Worm (Caenorhabditis elegans) whole organism, L4 larva: Measurements from ENCODE around the gene M176.9.

Experiments
- F26F4.8 ChIP-seq: fragments of 200-800 bp; sonication (Bioruptor generic); conservative IDR thresholded peaks from 2 replicates; pipeline ENCODE4 v1.3.6; 2022; ENCODE audit warnings: missing genetic modification characterization, missing compliant biosample characterization
- F49E8.2 ChIP-seq: sonication (generic microtip); optimal IDR thresholded peaks from 2 replicates; lab custom pipeline; 2016; ENCODE audit warnings: missing compliant biosample characterization, mild to moderate bottlenecking, missing genetic modification characterization, borderline replicate concordance
- R02D3.7 ChIP-seq: fragments of 150-350 bp; sonication (generic microtip); optimal IDR thresholded peaks from 3 replicates; lab custom pipeline; 2014; ENCODE audit warnings: missing biosample characterization, missing genetic modification characterization
- T20F7.1 ChIP-seq: fragments of 200-800 bp; sonication (Bioruptor generic); optimal IDR thresholded peaks from 2 replicates; lab custom pipeline; 2018; ENCODE audit warnings: mild to moderate bottlenecking, missing genetic modification characterization, missing compliant biosample characterization
- Y75B8A.6 ChIP-seq: fragments of 200-800 bp; sonication (Bioruptor generic); IDR thresholded peaks from 2 replicates; pipeline ENCODE4 v1.3.6; 2022; ENCODE audit warnings: missing genetic modification reagents, missing genetic modification characterization, missing compliant biosample characterization
- ZK546.5 ChIP-seq, 2 experiments: sonication (generic microtip); optimal IDR thresholded peaks; 2 replicates each; lab custom pipeline; 2017; ENCODE audit warnings: missing biosample characterization in 2 of 2, missing genetic modification characterization in 2 of 2
- ceh-32 ChIP-seq: sonication (generic microtip); optimal IDR thresholded peaks from 2 replicates; lab custom pipeline; 2016; ENCODE audit warnings: mild to moderate bottlenecking, missing genetic modification characterization, missing compliant biosample characterization; ENCODE audit not compliant: poor library complexity
- ceh-82 ChIP-seq: sonication (generic microtip); optimal IDR thresholded peaks from 2 replicates; lab custom pipeline; 2017; ENCODE audit warnings: missing biosample characterization, missing genetic modification characterization
- ces-1 ChIP-seq: fragments of 150-350 bp; sonication (generic microtip); optimal IDR thresholded peaks from 4 replicates; lab custom pipeline; 2014; ENCODE audit warnings: missing biosample characterization, missing genetic modification reagents, missing genetic modification characterization
- daf-16 ChIP-seq, 3 experiments: sonication (generic microtip); optimal IDR thresholded peaks; 2 replicates each; lab custom pipeline; 2016 to 2017; ENCODE audit warnings: missing genetic modification characterization in 3 of 3, missing genetic modification reagents in 3 of 3, mild to moderate bottlenecking in 2 of 3, missing compliant biosample characterization in 2 of 3, missing biosample characterization in 1 of 3, moderate library complexity in 1 of 3
- duxl-1 ChIP-seq: sonication (generic microtip); optimal IDR thresholded peaks from 2 replicates; lab custom pipeline; 2016; ENCODE audit warnings: mild to moderate bottlenecking, missing genetic modification characterization, moderate library complexity, missing compliant biosample characterization; ENCODE audit not compliant: poor library complexity
- dve-1 ChIP-seq: sonication (generic microtip); optimal IDR thresholded peaks from 2 replicates; lab custom pipeline; 2017; ENCODE audit warnings: antibody characterized with exemption, mild to moderate bottlenecking, missing genetic modification characterization, missing compliant biosample characterization; ENCODE audit not compliant: insufficient read depth
- jun-1 ChIP-seq: fragments of 150-350 bp; optimal IDR thresholded peaks from 2 replicates; lab custom pipeline; 2014; ENCODE audit warnings: missing biosample characterization, missing genetic modification reagents, missing genetic modification characterization
- lin-15B ChIP-seq: fragments of 150-350 bp; sonication (generic microtip); optimal IDR thresholded peaks from 3 replicates; lab custom pipeline; 2014; ENCODE audit warnings: missing biosample characterization, missing genetic modification characterization
- lin-29 ChIP-seq: fragments of 200-800 bp; sonication (Bioruptor generic); IDR thresholded peaks from 2 replicates; pipeline ENCODE4 v1.3.6; 2022; ENCODE audit warnings: missing genetic modification reagents, missing genetic modification characterization, missing compliant biosample characterization
- lin-38 ChIP-seq: fragments of 200-800 bp; sonication (Bioruptor generic); IDR thresholded peaks from 2 replicates; pipeline ENCODE4 v1.3.6; 2022; ENCODE audit warnings: missing genetic modification reagents, missing genetic modification characterization, missing compliant biosample characterization
- lin-39 ChIP-seq: fragments of 150-350 bp; optimal IDR thresholded peaks from 2 replicates; lab custom pipeline; 2014; ENCODE audit warnings: missing biosample characterization, missing genetic modification reagents, missing genetic modification characterization
- mdl-1 ChIP-seq, 2 experiments: fragments of 150-350 bp in 1 of 2; sonication (generic microtip) in 1 of 2; optimal IDR thresholded peaks; 2 replicates each; lab custom pipeline; 2014 to 2017; ENCODE audit warnings: missing biosample characterization in 2 of 2, missing genetic modification characterization in 2 of 2
- mes-2 ChIP-seq: sonication (generic microtip); optimal IDR thresholded peaks from 2 replicates; lab custom pipeline; 2016; ENCODE audit warnings: missing genotype, mild to moderate bottlenecking, missing genetic modification characterization, missing compliant biosample characterization; ENCODE audit not compliant: poor library complexity, severe bottlenecking
- nhr-102 ChIP-seq: sonication (generic microtip); optimal IDR thresholded peaks from 2 replicates; lab custom pipeline; 2016; ENCODE audit warnings: mild to moderate bottlenecking, missing genetic modification characterization, moderate library complexity, missing compliant biosample characterization
- nhr-237 ChIP-seq: sonication (generic microtip); optimal IDR thresholded peaks from 2 replicates; lab custom pipeline; 2017; ENCODE audit warnings: missing biosample characterization, missing genetic modification characterization
- nhr-28 ChIP-seq: fragments of 150-350 bp; optimal IDR thresholded peaks from 2 replicates; lab custom pipeline; 2014; ENCODE audit warnings: missing biosample characterization, missing genetic modification characterization
- pqm-1 ChIP-seq: sonication (generic microtip); optimal IDR thresholded peaks from 2 replicates; lab custom pipeline; 2017; ENCODE audit warnings: missing biosample characterization, missing genetic modification characterization
- saeg-2 ChIP-seq: fragments of 200-800 bp; sonication (Bioruptor generic); IDR thresholded peaks from 2 replicates; pipeline ENCODE4 v1.3.6; 2022; ENCODE audit warnings: missing genetic modification reagents, missing genetic modification characterization, missing compliant biosample characterization
- snpc-1.2 ChIP-seq: fragments of 200-800 bp; sonication (Bioruptor generic); IDR thresholded peaks from 2 replicates; pipeline ENCODE4 v1.3.6; 2022; ENCODE audit warnings: missing genetic modification reagents, missing genetic modification characterization, missing compliant biosample characterization
- spr-3 ChIP-seq: fragments of 200-800 bp; sonication (Bioruptor generic); optimal IDR thresholded peaks from 2 replicates; lab custom pipeline; 2018; ENCODE audit warnings: mild to moderate bottlenecking, missing genetic modification characterization, missing compliant biosample characterization
- unc-130 ChIP-seq: sonication (generic microtip); optimal IDR thresholded peaks from 2 replicates; lab custom pipeline; 2016; ENCODE audit warnings: missing genetic modification reagents, missing genetic modification characterization, missing compliant biosample characterization

Gene M176.9

DNA sequence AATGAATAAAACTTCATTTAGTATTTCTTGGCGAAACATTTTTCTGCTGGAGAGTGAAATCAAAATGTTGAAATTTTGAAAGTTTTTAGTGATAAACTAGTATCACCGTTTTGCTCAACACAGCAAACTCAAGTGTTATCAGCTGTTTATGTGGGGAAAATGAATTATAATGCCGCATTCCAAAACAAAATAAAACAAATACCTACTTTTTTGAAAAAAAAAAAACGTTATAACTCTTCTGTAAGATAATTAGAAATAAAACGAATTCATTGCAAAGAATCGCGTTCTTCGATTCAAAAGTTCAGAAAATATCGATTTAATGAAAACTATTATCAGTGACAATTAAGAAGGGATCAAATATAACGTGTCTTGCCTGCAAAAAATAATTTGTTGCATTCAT is 13.9 kb downstream of the M176.9 start, which contains the start of gene Y51B9A.9:
Gene Y51B9A.9 (minus strand): TSS at position 101 of the 400 bp plus-strand sequence.
- no peak for TF ChIP-seq daf-16 (GFP tag; optimal IDR thresholded peaks at IDR 0.05; lab: Kevin White, UChicago)
- TF ChIP-seq daf-16 (tag; optimal IDR thresholded peaks at IDR 0.05; lab: Kevin White, UChicago): peak; percentile 68
- TF ChIP-seq pqm-1 (tag; lab: Kevin White, UChicago): peak; percentile 47
- TF ChIP-seq Y75B8A.6 (GFP tag; lab: Robert Waterston, UW): no peak
- TF ChIP-seq, all 104 proteins: peak for 2

DNA sequence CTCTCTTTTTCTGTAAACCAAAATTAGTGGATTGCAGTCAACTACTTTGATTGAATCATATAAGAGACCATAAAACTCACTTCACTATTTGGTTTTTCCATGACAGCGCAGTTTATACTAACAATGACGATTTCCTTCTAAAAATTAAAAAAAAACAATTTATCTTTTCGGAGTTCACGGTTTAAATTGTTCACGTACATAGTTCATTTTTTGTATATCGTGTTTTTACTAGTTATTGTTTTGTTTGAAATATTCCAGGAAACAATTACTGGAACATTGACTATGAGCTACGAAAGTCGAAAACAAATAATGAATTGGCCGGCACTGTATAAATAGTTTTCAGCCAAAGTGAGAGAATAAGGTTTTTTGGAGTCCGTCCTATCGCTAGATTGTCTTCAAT is 18.7 kb downstream of the M176.9 start, which contains the start of gene lido-17:
Gene lido-17 (minus strand): TSS at position 101 of the 400 bp plus-strand sequence.
- TF ChIP-seq mdl-1 (tag; optimal IDR thresholded peaks at IDR 0.05; lab: Kevin White, UChicago): no peak

DNA sequence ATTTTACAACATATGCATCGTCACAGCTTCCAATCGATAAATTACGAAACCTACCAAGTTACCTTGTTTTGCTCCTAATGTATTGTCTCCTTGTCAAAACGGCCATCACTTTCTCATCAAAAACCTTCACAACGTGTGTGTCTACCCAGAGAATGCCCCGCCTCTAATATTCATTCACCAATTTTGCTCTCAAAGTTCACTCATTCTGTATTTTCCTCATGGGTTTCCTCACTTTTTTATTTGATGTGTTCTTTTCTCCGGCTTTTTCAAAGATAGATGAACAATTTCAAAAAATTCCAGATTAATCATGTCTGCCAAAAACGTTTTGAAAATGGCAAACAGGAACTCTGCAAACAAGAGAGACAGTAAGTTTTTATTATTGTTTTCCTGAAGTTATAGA is 26.2 kb downstream of the M176.9 start, which contains the start of gene C06C3.7:
Gene C06C3.7 (plus strand): TSS at position 301 of the 400 bp plus-strand sequence.
- no peak for TF ChIP-seq T20F7.1 (GFP tag; lab: Kevin White, UChicago)

DNA sequence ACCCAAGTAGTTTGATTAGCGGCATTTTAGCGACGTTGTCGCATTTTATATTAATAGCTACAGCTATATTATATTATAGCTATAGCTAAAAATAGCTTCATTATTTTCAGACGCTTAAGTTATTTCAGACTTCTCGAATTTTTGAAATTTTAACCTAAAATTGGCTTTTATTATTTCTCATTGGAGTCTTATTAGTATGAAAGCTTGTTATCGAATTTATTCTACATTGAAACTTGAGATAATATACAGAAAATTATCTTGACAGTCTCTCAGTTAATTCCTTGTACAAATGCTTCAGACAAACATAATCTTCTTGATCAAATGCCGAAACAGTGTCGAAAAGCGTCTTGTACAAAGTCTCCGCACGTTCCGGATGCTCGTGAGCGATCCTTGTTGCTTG is 31.6 kb downstream of the M176.9 start, which contains the start of gene srh-48:
Gene srh-48 (plus strand): TSS at position 301 of the 400 bp plus-strand sequence.
- TF ChIP-seq lin-15B (tag; lab: Kevin White, UChicago): no peak
- no peak for TF ChIP-seq lin-38 (GFP tag; lab: Robert Waterston, UW)
- TF ChIP-seq ceh-32 (tag; lab: Kevin White, UChicago): no peak
- TF ChIP-seq Y75B8A.6 (GFP tag; lab: Robert Waterston, UW): no peak
- TF ChIP-seq mes-2: no peak
- TF ChIP-seq snpc-1.2: no peak
- no peak for TF ChIP-seq R02D3.7
- TF ChIP-seq ces-1 (GFP tag; lab: Kevin White, UChicago): no peak
- TF ChIP-seq, all 104 proteins: peak for 0

DNA sequence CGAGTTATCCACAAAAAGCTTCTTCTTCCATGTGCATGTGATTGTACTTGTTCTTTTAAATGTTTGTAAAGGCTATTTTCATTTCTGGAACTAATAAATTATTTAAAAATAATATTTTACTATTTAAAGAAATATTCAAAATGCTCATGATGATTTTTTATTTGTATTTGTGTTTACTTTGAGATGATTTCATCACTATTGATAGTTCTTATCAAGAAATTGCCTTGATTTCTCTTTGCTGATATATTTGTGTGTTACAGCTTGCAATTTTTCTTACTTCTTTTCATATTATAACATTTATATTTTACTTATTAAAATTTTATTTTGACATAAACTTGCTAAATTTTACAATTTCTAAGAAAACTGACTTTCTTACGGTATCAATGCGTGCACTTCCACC is 33.2 kb downstream of the M176.9 start:
- no peak for TF ChIP-seq ceh-82 (tag; lab: Kevin White, UChicago)
- TF ChIP-seq nhr-237: no peak
- no peak for TF ChIP-seq nhr-28 (tag; lab: Kevin White, UChicago)
- TF ChIP-seq pqm-1 (tag; lab: Kevin White, UChicago): peak; percentile 26
- TF ChIP-seq dve-1 (tag; lab: Kevin White, UChicago): no peak
- TF ChIP-seq daf-16 (GFP tag; optimal IDR thresholded peaks at IDR 0.05; lab: Kevin White, UChicago): no peak
- peak; percentile 72 for TF ChIP-seq daf-16 (tag; optimal IDR thresholded peaks at IDR 0.05; lab: Kevin White, UChicago)
- no peak for TF ChIP-seq nhr-102 (tag; lab: Kevin White, UChicago)
- TF ChIP-seq lin-29 (GFP tag; lab: Robert Waterston, UW): no peak

DNA sequence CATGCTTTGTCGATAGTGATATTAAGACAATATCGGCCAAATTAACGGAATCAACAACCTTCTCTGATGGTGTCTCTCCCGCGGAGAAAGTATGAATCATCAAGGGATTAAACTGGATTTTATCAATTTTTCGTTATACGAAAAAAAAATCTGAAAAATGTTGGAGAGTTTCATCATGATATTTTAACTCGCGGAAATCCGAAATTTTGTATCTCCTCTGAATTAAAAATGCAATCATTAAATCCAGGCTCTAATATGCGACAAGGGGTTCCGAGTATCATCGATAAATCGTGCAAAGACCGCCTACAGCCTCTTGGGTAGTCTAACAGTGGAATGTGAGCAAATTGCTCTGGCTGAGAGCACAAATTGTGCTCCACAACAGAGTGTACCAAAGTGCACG is 34.2 kb downstream of the M176.9 start, which contains the start of gene C06C3.10:
Gene C06C3.10 (minus strand): TSS at position 101 of the 400 bp plus-strand sequence.
- TF ChIP-seq spr-3 (no peak), ZK546.5 (tag; optimal IDR thresholded peaks at IDR 0.05; lab: Kevin White, UChicago) (no peak), saeg-2 (GFP tag; lab: Robert Waterston, UW) (no peak), unc-130 (no peak), F26F4.8 (GFP tag; lab: Robert Waterston, UW) (no peak), lin-38 (GFP tag; lab: Robert Waterston, UW) (no peak), F49E8.2 (tag; lab: Kevin White, UChicago) (no peak)

DNA sequence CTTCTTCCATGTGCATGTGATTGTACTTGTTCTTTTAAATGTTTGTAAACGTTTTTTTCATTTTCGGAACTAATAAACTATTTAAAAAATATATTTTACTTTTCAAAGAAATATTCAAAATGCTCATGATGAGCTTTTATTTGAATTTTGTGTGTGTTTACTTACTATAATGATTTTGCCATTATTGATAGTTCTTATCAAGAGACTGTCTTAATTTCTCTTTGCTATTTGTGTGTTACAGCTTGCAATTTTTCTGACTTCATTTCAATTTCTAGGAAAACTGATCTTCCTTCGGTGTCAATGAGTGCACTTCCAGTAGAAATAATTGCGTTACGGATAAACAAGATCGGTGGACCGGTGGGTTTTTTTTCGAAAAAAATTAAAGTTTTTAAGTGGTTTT is 36.6 kb downstream of the M176.9 start, which contains the start of gene C06C3.12:
Gene C06C3.12 (plus strand): TSS at position 301 of the 400 bp plus-strand sequence.
- TF ChIP-seq nhr-237: no peak
- TF ChIP-seq daf-16 (GFP tag; optimal IDR thresholded peaks at IDR 0.05; lab: Kevin White, UChicago): no peak
- peak; percentile 43 for TF ChIP-seq daf-16 (tag; optimal IDR thresholded peaks at IDR 0.05; lab: Kevin White, UChicago)
- TF ChIP-seq duxl-1: no peak
- no peak for TF ChIP-seq lin-15B (tag; lab: Kevin White, UChicago)
- TF ChIP-seq lin-39 (tag; lab: Kevin White, UChicago): no peak
- no peak for TF ChIP-seq ces-1 (GFP tag; lab: Kevin White, UChicago)
- TF ChIP-seq jun-1 (tag; lab: Kevin White, UChicago): no peak
